Fruit fly (Drosophila melanogaster) whole organism, adult: ENCODE measurements around the gene CG17036.
A peak's percentile ranks its signal among the peaks of the same experiment; 100 is the strongest.

ENCODE experiments used
- CG11617 ChIP-seq: fragments of 200-800 bp; sonication (Bioruptor generic); optimal IDR thresholded peaks from 2 replicates; lab custom pipeline; 2017; ENCODE audit warnings: mild to moderate bottlenecking, missing biosample characterization, missing genetic modification reagents, missing genetic modification characterization
- CG12768 ChIP-seq: fragments of 200-800 bp; sonication (Bioruptor generic); optimal IDR thresholded peaks from 2 replicates; lab custom pipeline; 2017; ENCODE audit warnings: missing biosample characterization, missing genetic modification characterization, mild to moderate bottlenecking, moderate library complexity, missing genetic modification reagents
- CG5204 ChIP-seq: fragments of 200-800 bp; sonication (Bioruptor generic); optimal IDR thresholded peaks from 2 replicates; lab custom pipeline; 2016; ENCODE audit warnings: missing biosample characterization, missing genetic modification characterization
- CG7045 ChIP-seq: fragments of 200-800 bp; sonication (Bioruptor generic); optimal IDR thresholded peaks from 2 replicates; lab custom pipeline; 2017; ENCODE audit warnings: missing biosample characterization, mild to moderate bottlenecking, missing genetic modification characterization
- CG7101 ChIP-seq: fragments of 200-800 bp; sonication (Bioruptor generic); optimal IDR thresholded peaks from 2 replicates; lab custom pipeline; 2018; ENCODE audit warnings: missing biosample characterization, mild to moderate bottlenecking, missing genetic modification characterization, moderate library complexity
- Clk ChIP-seq: fragments of 200-800 bp; sonication (Bioruptor generic); optimal IDR thresholded peaks from 2 replicates; lab custom pipeline; 2017; ENCODE audit warnings: missing biosample characterization, missing genetic modification characterization
- Mnt ChIP-seq: fragments of 200-800 bp; sonication (Bioruptor generic); optimal IDR thresholded peaks from 2 replicates; lab custom pipeline; 2016; ENCODE audit warnings: missing biosample characterization, mild to moderate bottlenecking, missing genetic modification characterization
- bab1 ChIP-seq: fragments of 200-800 bp; sonication (Bioruptor generic); optimal IDR thresholded peaks from 3 replicates; lab custom pipeline; 2019; ENCODE audit warnings: missing biosample characterization, mild to moderate bottlenecking, missing genetic modification characterization, moderate library complexity
- cic ChIP-seq: fragments of 200-800 bp; sonication (Bioruptor generic); optimal IDR thresholded peaks from 2 replicates; lab custom pipeline; 2017; ENCODE audit warnings: missing biosample characterization, mild to moderate bottlenecking, missing genetic modification characterization, moderate library complexity
- cnc ChIP-seq, 2 experiments: fragments of >200 bp; optimal IDR thresholded peaks; 2 replicates each; lab custom pipeline; 2017
- kay ChIP-seq: fragments of 200-800 bp; sonication (Bioruptor generic); peaks from one replicate; lab custom pipeline; 2016; ENCODE audit warnings: missing biosample characterization, missing genetic modification characterization, borderline replicate concordance
- ovo ChIP-seq: fragments of 200-800 bp; sonication (Bioruptor generic); optimal IDR thresholded peaks from 2 replicates; lab custom pipeline; 2016; ENCODE audit warnings: missing biosample characterization, missing genetic modification characterization
- pad ChIP-seq: fragments of 200-800 bp; sonication (Bioruptor generic); optimal IDR thresholded peaks from 3 replicates; lab custom pipeline; 2017; ENCODE audit warnings: missing biosample characterization, missing genetic modification characterization, mild to moderate bottlenecking, moderate library complexity, missing genetic modification reagents
- toe ChIP-seq: fragments of 200-800 bp; sonication (Bioruptor generic); optimal IDR thresholded peaks from 2 replicates; lab custom pipeline; 2016; ENCODE audit warnings: missing biosample characterization, missing genetic modification characterization

dm6 chr2L:12707540-12707939, 7.0 kb upstream of the CG17036 start, which contains the start of the genes CG6180 and CG15484:
- TF ChIP-seq CG5204 (GFP tag; lab: Kevin White, UChicago) (no peak), ovo (GFP tag; lab: Kevin White, UChicago) (no peak), CG12768 (no peak), Clk (no peak), kay (GFP tag; lab: Kevin White, UChicago) (no peak), pad (GFP tag; lab: Kevin White, UChicago) (no peak), toe (GFP tag; lab: Kevin White, UChicago) (no peak), cic (GFP tag; lab: Kevin White, UChicago) (no peak), CG7045 (GFP tag; lab: Kevin White, UChicago) (no peak), CG7101 (tag; lab: Kevin White, UChicago) (no peak), bab1 (GFP tag; lab: Kevin White, UChicago) (peak; percentile 24), cnc (optimal IDR thresholded peaks at IDR 0.05; lab: Kevin White, UChicago) (no peak), CG11617 (no peak), Mnt (GFP tag; lab: Kevin White, UChicago) (no peak)
